Worm (Caenorhabditis elegans) whole organism, young adult: ENCODE data around the gene K09E2.2.

Source experiments
- C06A6.2 ChIP-seq: fragments of 200-800 bp; sonication (Bioruptor generic); conservative IDR thresholded peaks from 2 replicates; pipeline ENCODE4 v1.3.6; 2022; ENCODE audit warnings: missing genetic modification characterization, missing compliant biosample characterization
- F23B12.7 ChIP-seq: sonication (generic microtip); optimal IDR thresholded peaks from 2 replicates; lab custom pipeline; 2017; ENCODE audit warnings: missing genetic modification characterization, mild to moderate bottlenecking, missing compliant biosample characterization, antibody characterized with exemption, moderate library complexity; ENCODE audit not compliant: insufficient read depth
- F52B5.7 ChIP-seq: sonication (generic microtip); optimal IDR thresholded peaks from 2 replicates; lab custom pipeline; 2016; ENCODE audit warnings: mild to moderate bottlenecking, missing genetic modification characterization, missing compliant biosample characterization
- F55B11.4 ChIP-seq: sonication (generic microtip); optimal IDR thresholded peaks from 2 replicates; lab custom pipeline; 2016; ENCODE audit warnings: missing compliant biosample characterization, missing genetic modification characterization, borderline replicate concordance; ENCODE audit not compliant: insufficient read depth
- F57A8.1 ChIP-seq: fragments of 200-800 bp; sonication (Bioruptor generic); optimal IDR thresholded peaks from 2 replicates; lab custom pipeline; 2018; ENCODE audit warnings: mild to moderate bottlenecking, missing genetic modification characterization, moderate library complexity, missing compliant biosample characterization
- K11D2.4 ChIP-seq: fragments of 200-800 bp; sonication (Bioruptor generic); IDR thresholded peaks from 2 replicates; pipeline ENCODE4 v1.3.6; 2022; ENCODE audit warnings: missing genetic modification reagents, missing genetic modification characterization, missing compliant biosample characterization
- T26A5.8 ChIP-seq: sonication (generic microtip); optimal IDR thresholded peaks from 2 replicates; lab custom pipeline; 2016; ENCODE audit warnings: missing genetic modification characterization, missing compliant biosample characterization
- atf-7 ChIP-seq: sonication (generic microtip); optimal IDR thresholded peaks from 2 replicates; lab custom pipeline; 2017; ENCODE audit warnings: mild to moderate bottlenecking, missing genetic modification characterization, missing compliant biosample characterization
- bed-1 ChIP-seq: fragments of 200-800 bp; sonication (Bioruptor generic); IDR thresholded peaks from 2 replicates; pipeline ENCODE4 v1.3.6; 2022; ENCODE audit warnings: missing genetic modification reagents, missing genetic modification characterization, missing compliant biosample characterization
- ccch-3 ChIP-seq: fragments of 200-800 bp; sonication (Bioruptor generic); optimal IDR thresholded peaks from 2 replicates; lab custom pipeline; 2018; ENCODE audit warnings: mild to moderate bottlenecking, missing genetic modification characterization, missing compliant biosample characterization
- cebp-1 ChIP-seq, 2 experiments: fragments of 200-800 bp in 1 of 2; sonication (Bioruptor generic) in 1 of 2; sonication (generic microtip) in 1 of 2; IDR thresholded peaks in 1 of 2; optimal IDR thresholded peaks in 1 of 2; 2 replicates each; pipeline versions ENCODE4 v1.3.6 to Lab custom; 2017 to 2022; ENCODE audit warnings: missing compliant biosample characterization in 2 of 2, missing genetic modification characterization in 2 of 2, mild to moderate bottlenecking in 1 of 2, missing genetic modification reagents in 1 of 2, moderate library complexity in 1 of 2
- ceh-58 ChIP-seq: fragments of 200-800 bp; sonication (Bioruptor generic); IDR thresholded peaks from 2 replicates; pipeline ENCODE4 v1.3.6; 2022; ENCODE audit warnings: missing genetic modification characterization, missing compliant biosample characterization
- die-1 ChIP-seq: sonication (generic microtip); optimal IDR thresholded peaks from 2 replicates; lab custom pipeline; 2016; ENCODE audit warnings: missing genotype, mild to moderate bottlenecking, missing genetic modification characterization, missing compliant biosample characterization
- dox-1 ChIP-seq: fragments of 200-800 bp; sonication (Bioruptor generic); IDR thresholded peaks from 2 replicates; pipeline ENCODE4 v1.3.6; 2022; ENCODE audit warnings: missing genetic modification reagents, missing genetic modification characterization, missing compliant biosample characterization
- dpff-1 ChIP-seq: sonication (generic microtip); optimal IDR thresholded peaks from 2 replicates; lab custom pipeline; 2017; ENCODE audit warnings: mild to moderate bottlenecking, missing genetic modification characterization, missing compliant biosample characterization
- egl-44 ChIP-seq: fragments of 200-800 bp; sonication (Bioruptor generic); IDR thresholded peaks from 2 replicates; pipeline ENCODE4 v1.3.6; 2022; ENCODE audit warnings: missing genetic modification reagents, missing genetic modification characterization, missing compliant biosample characterization
- ets-4 ChIP-seq: fragments of 200-800 bp; sonication (Bioruptor generic); optimal IDR thresholded peaks from 2 replicates; lab custom pipeline; 2018; ENCODE audit warnings: mild to moderate bottlenecking, missing genetic modification characterization, missing compliant biosample characterization
- gei-17 ChIP-seq: fragments of 200-800 bp; sonication (Bioruptor generic); optimal IDR thresholded peaks from 2 replicates; lab custom pipeline; 2018; ENCODE audit warnings: mild to moderate bottlenecking, missing genetic modification characterization, missing compliant biosample characterization
- hmg-1.2 ChIP-seq: fragments of 200-800 bp; sonication (Bioruptor generic); IDR thresholded peaks from 2 replicates; pipeline ENCODE4 v1.3.6; 2022; ENCODE audit warnings: missing genetic modification reagents, missing genetic modification characterization, missing compliant biosample characterization
- lag-1 ChIP-seq: fragments of 200-800 bp; sonication (Bioruptor generic); IDR thresholded peaks from 2 replicates; pipeline ENCODE4 v1.3.6; 2022; ENCODE audit warnings: missing genetic modification reagents, missing genetic modification characterization, missing compliant biosample characterization
- let-607 ChIP-seq, 2 experiments: fragments of 200-800 bp in 1 of 2; sonication (Bioruptor generic) in 1 of 2; sonication (generic microtip) in 1 of 2; optimal IDR thresholded peaks; 2 replicates each; lab custom pipeline; 2016 to 2018; ENCODE audit warnings: mild to moderate bottlenecking in 2 of 2, missing compliant biosample characterization in 2 of 2, missing genetic modification characterization in 2 of 2, moderate library complexity in 2 of 2, missing genotype in 1 of 2
- lin-26 ChIP-seq: fragments of 200-800 bp; sonication (Bioruptor generic); IDR thresholded peaks from 2 replicates; pipeline ENCODE4 v1.3.6; 2022; ENCODE audit warnings: missing genetic modification reagents, missing genetic modification characterization, missing compliant biosample characterization
- lin-40 ChIP-seq: sonication (generic microtip); optimal IDR thresholded peaks from 2 replicates; lab custom pipeline; 2016; ENCODE audit warnings: missing genetic modification characterization, mild to moderate bottlenecking, missing compliant biosample characterization, missing genotype, missing genetic modification reagents
- lir-1 ChIP-seq: fragments of 200-800 bp; sonication (Bioruptor generic); conservative IDR thresholded peaks from 2 replicates; pipeline ENCODE4 v1.3.6; 2022; ENCODE audit warnings: missing genetic modification reagents, missing genetic modification characterization, missing compliant biosample characterization
- mcd-1 ChIP-seq: fragments of 200-800 bp; sonication (Bioruptor generic); IDR thresholded peaks from 2 replicates; pipeline ENCODE4 v1.3.6; 2022; ENCODE audit warnings: missing genetic modification reagents, missing genetic modification characterization, missing compliant biosample characterization
- mel-28 ChIP-seq: sonication (generic microtip); optimal IDR thresholded peaks from 2 replicates; lab custom pipeline; 2016; ENCODE audit warnings: borderline replicate concordance, mild to moderate bottlenecking, missing genetic modification characterization, missing compliant biosample characterization
- mxl-1 ChIP-seq: sonication (generic microtip); optimal IDR thresholded peaks from 2 replicates; lab custom pipeline; 2016; ENCODE audit warnings: missing genetic modification characterization, missing compliant biosample characterization
- nfya-2 ChIP-seq: fragments of 200-800 bp; sonication (Bioruptor generic); IDR thresholded peaks from 2 replicates; pipeline ENCODE4 v1.3.6; 2022; ENCODE audit warnings: missing genetic modification reagents, missing genetic modification characterization, missing compliant biosample characterization
- nhr-120 ChIP-seq: fragments of 200-800 bp; sonication (Bioruptor generic); IDR thresholded peaks from 2 replicates; pipeline ENCODE4 v1.3.6; 2022; ENCODE audit warnings: missing genetic modification characterization, missing compliant biosample characterization
- nhr-179 ChIP-seq: sonication (generic microtip); optimal IDR thresholded peaks from 2 replicates; lab custom pipeline; 2016; ENCODE audit warnings: mild to moderate bottlenecking, missing genetic modification characterization, missing compliant biosample characterization
- nhr-90 ChIP-seq: sonication (generic microtip); optimal IDR thresholded peaks from 2 replicates; lab custom pipeline; 2016; ENCODE audit warnings: missing genotype, mild to moderate bottlenecking, missing genetic modification characterization, missing compliant biosample characterization
- pha-4 ChIP-seq: fragments of 150-350 bp; sonication (generic microtip); optimal IDR thresholded peaks from 2 replicates; lab custom pipeline; 2014; ENCODE audit warnings: missing biosample characterization, missing genetic modification reagents, missing genetic modification characterization
- sea-2 ChIP-seq: fragments of 200-800 bp; sonication (Bioruptor generic); IDR thresholded peaks from 2 replicates; pipeline ENCODE4 v1.3.6; 2022; ENCODE audit warnings: missing genetic modification characterization, missing compliant biosample characterization
- snpc-1.1 ChIP-seq: sonication (generic microtip); optimal IDR thresholded peaks from 2 replicates; lab custom pipeline; 2017; ENCODE audit warnings: missing genetic modification characterization, mild to moderate bottlenecking, missing compliant biosample characterization, antibody characterized with exemption, moderate library complexity, missing genotype, missing genetic modification reagents; ENCODE audit not compliant: insufficient read depth
- snpc-3.4 ChIP-seq: sonication (generic microtip); optimal IDR thresholded peaks from 2 replicates; lab custom pipeline; 2017; ENCODE audit warnings: missing genetic modification characterization, mild to moderate bottlenecking, missing compliant biosample characterization, antibody characterized with exemption, moderate library complexity, missing genotype, missing genetic modification reagents
- sptf-2 ChIP-seq: fragments of 200-800 bp; sonication (Bioruptor generic); optimal IDR thresholded peaks from 2 replicates; lab custom pipeline; 2018; ENCODE audit warnings: mild to moderate bottlenecking, missing genetic modification characterization, missing compliant biosample characterization
- tbx-9 ChIP-seq: sonication (generic microtip); optimal IDR thresholded peaks from 2 replicates; lab custom pipeline; 2016; ENCODE audit warnings: borderline replicate concordance, missing genetic modification characterization, inconsistent platforms, missing compliant biosample characterization
- unc-62 ChIP-seq: fragments of 150-350 bp; optimal IDR thresholded peaks from 2 replicates; lab custom pipeline; 2014; ENCODE audit warnings: missing biosample characterization, missing genetic modification reagents, missing genetic modification characterization
- zfh-2 ChIP-seq: fragments of 200-800 bp; sonication (Bioruptor generic); conservative IDR thresholded peaks from 2 replicates; pipeline ENCODE4 v1.3.6; 2022; ENCODE audit warnings: missing genetic modification reagents, missing genetic modification characterization, missing compliant biosample characterization
- zim-3 ChIP-seq: sonication (generic microtip); optimal IDR thresholded peaks from 2 replicates; lab custom pipeline; 2017; ENCODE audit warnings: mild to moderate bottlenecking, missing genetic modification characterization, moderate library complexity, missing compliant biosample characterization
- ztf-18 ChIP-seq: sonication (generic microtip); optimal IDR thresholded peaks from 2 replicates; lab custom pipeline; 2016; ENCODE audit warnings: missing genotype, mild to moderate bottlenecking, missing genetic modification characterization, missing compliant biosample characterization
- ztf-28 ChIP-seq: fragments of 200-800 bp; sonication (Bioruptor generic); IDR thresholded peaks from 2 replicates; pipeline ENCODE4 v1.3.6; 2022; ENCODE audit warnings: missing genetic modification reagents, missing genetic modification characterization, missing compliant biosample characterization
- ztf-3 ChIP-seq: fragments of 200-800 bp; sonication (Bioruptor generic); optimal IDR thresholded peaks from 2 replicates; lab custom pipeline; 2018; ENCODE audit warnings: mild to moderate bottlenecking, missing genetic modification characterization, missing compliant biosample characterization
- ztf-6 ChIP-seq: fragments of 200-800 bp; sonication (Bioruptor generic); IDR thresholded peaks from 2 replicates; pipeline ENCODE4 v1.3.6; 2022; ENCODE audit warnings: missing genetic modification reagents, missing genetic modification characterization, missing compliant biosample characterization

K09E2.2 gene

DNA sequence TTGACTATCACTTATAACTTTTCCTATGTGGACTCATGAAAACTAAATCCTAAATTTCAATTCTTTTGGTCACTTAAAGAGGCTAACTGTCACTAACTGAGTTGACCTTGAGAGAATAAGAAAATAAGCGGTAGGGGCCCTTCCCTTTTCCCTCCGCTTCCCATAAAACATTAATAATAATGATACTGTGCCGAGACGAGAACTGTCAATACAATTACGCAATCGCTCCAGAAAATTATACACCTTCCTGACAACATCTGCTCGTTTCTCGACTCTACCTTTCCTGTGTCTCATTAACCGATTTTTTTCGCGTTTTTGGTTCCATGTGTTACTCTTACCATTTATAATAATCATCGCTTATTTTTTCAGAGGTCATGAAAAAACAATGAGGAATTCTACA lies 12.0 kb upstream of the K09E2.2 start:
- TF ChIP-seq ccch-3 (GFP tag; lab: Kevin White, UChicago): no peak
- no peak for TF ChIP-seq ztf-6 (GFP tag; lab: Robert Waterston, UW)
- no peak for TF ChIP-seq sea-2 (GFP tag; lab: Robert Waterston, UW)
- no peak for TF ChIP-seq C06A6.2 (GFP tag; lab: Robert Waterston, UW)
- TF ChIP-seq T26A5.8 (tag; lab: Kevin White, UChicago): no peak
- TF ChIP-seq nhr-179: no peak
- TF ChIP-seq F23B12.7: no peak
- no peak for TF ChIP-seq ets-4 (GFP tag; lab: Kevin White, UChicago)

DNA sequence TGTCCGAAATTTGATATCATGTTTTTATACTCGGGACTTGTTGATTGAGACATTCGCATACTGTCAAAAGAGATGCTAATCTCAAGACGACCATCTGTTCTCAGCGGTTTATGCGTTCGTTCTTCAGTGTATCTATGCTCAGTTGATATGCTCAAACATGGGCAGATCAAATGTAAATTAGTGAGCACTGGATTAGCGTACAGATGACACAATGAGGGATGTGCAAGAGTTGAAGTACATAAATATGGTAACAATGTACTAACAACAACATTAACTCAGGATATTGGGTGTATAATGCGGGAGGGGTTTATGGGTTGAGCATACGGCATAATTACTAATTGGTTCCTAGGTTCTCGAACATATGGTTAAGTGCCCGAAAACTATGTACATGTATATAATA lies 10.4 kb upstream of the K09E2.2 start:
- TF ChIP-seq pha-4 (no peak), mel-28 (no peak), let-607 (tag; optimal IDR thresholded peaks at IDR 0.05; lab: Kevin White, UChicago) (no peak), lir-1 (GFP tag; lab: Robert Waterston, UW) (no peak), bed-1 (GFP tag; lab: Robert Waterston, UW) (no peak), ceh-58 (GFP tag; lab: Robert Waterston, UW) (no peak), sptf-2 (GFP tag; lab: Kevin White, UChicago) (no peak), hmg-1.2 (no peak), mcd-1 (GFP tag; lab: Robert Waterston, UW) (no peak), ztf-3 (GFP tag; lab: Kevin White, UChicago) (no peak), lin-26 (GFP tag; lab: Robert Waterston, UW) (no peak), F52B5.7 (tag; lab: Kevin White, UChicago) (no peak), F57A8.1 (GFP tag; lab: Kevin White, UChicago) (no peak)

DNA sequence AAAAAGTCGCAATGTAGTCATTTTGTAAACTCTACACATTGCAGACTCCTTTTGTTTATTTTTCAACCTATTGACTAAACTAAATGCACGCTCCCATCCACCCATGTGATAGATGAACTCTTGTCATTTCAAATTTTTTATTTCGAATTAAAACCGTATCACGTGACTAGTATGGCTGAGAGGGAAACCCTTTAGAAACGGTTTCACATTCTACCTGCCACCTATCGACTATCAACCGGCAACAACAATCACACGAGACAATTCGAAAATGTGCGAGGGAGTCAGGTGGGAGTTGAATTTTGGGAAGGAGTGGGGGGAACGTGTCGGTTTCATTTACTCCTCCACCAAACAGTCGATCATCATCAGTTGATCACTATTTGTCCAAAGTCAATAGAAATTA lies 1.7 kb downstream of the K09E2.2 start:
- no peak for TF ChIP-seq nhr-179
- TF ChIP-seq lin-40: peak; percentile 65
- TF ChIP-seq F55B11.4 (tag; lab: Kevin White, UChicago): no peak
- peak; percentile 54; the same call in 1 of the 2 replicates for TF ChIP-seq lin-26 (GFP tag; lab: Robert Waterston, UW)
- no peak for TF ChIP-seq lir-1 (GFP tag; lab: Robert Waterston, UW)
- peak; percentile 31 for TF ChIP-seq atf-7 (tag; lab: Kevin White, UChicago)
- TF ChIP-seq snpc-1.1: no peak
- no peak for TF ChIP-seq ztf-18 (tag; lab: Kevin White, UChicago)
- TF ChIP-seq cebp-1 (GFP tag; IDR thresholded peaks at IDR 0.05; lab: Robert Waterston, UW): 0 out of 2 replicates have a peak, but pooled peaks have one; percentile 20
- peak; percentile 82 for TF ChIP-seq cebp-1 (tag; optimal IDR thresholded peaks at IDR 0.05; lab: Kevin White, UChicago)
- no peak for TF ChIP-seq zfh-2 (GFP tag; lab: Robert Waterston, UW)
- no peak for TF ChIP-seq ccch-3 (GFP tag; lab: Kevin White, UChicago)
- no peak for TF ChIP-seq nhr-120 (GFP tag; lab: Robert Waterston, UW)
- TF ChIP-seq nfya-2 (GFP tag; lab: Robert Waterston, UW): no peak
- no peak for TF ChIP-seq ztf-28 (GFP tag; lab: Robert Waterston, UW)
- no peak for TF ChIP-seq tbx-9 (tag; lab: Kevin White, UChicago)
- TF ChIP-seq die-1 (tag; lab: Kevin White, UChicago): no peak
- peak in 1 of 2 experiments; percentile 5 for TF ChIP-seq let-607 (tag; optimal IDR thresholded peaks at IDR 0.05; lab: Kevin White, UChicago)
- TF ChIP-seq unc-62 (GFP tag; lab: Kevin White, UChicago): peak; percentile 70
- no peak; the same call in 1 of the 2 replicates for TF ChIP-seq K11D2.4 (GFP tag; lab: Robert Waterston, UW)
- no peak for TF ChIP-seq dox-1 (GFP tag; lab: Robert Waterston, UW)
- TF ChIP-seq lag-1: no peak
- no peak for TF ChIP-seq F57A8.1 (GFP tag; lab: Kevin White, UChicago)
- TF ChIP-seq zim-3 (tag; lab: Kevin White, UChicago): no peak
- TF ChIP-seq pha-4: peak; percentile 73
- TF ChIP-seq ztf-3 (GFP tag; lab: Kevin White, UChicago): no peak
- TF ChIP-seq gei-17: no peak
- no peak for TF ChIP-seq snpc-3.4 (tag; lab: Kevin White, UChicago)
- TF ChIP-seq mxl-1: no peak
- no peak for TF ChIP-seq dpff-1
- no peak for TF ChIP-seq ceh-58 (GFP tag; lab: Robert Waterston, UW)
- TF ChIP-seq nhr-90 (tag; lab: Kevin White, UChicago): peak; percentile 24
- TF ChIP-seq egl-44 (GFP tag; lab: Robert Waterston, UW): 0 out of 2 replicates have a peak, but pooled peaks have one; percentile 45
